Fruit fly (Drosophila melanogaster) whole organism, embryonic: ENCODE results near the gene Lipt2.

Experiments
- Antp ChIP-seq: fragments of 200-800 bp; sonication (Bioruptor generic); optimal IDR thresholded peaks from 3 replicates; lab custom pipeline; 2016; ENCODE audit warnings: missing biosample characterization, missing genetic modification characterization
- CG10147 ChIP-seq: fragments of 200-800 bp; sonication (Bioruptor generic); optimal IDR thresholded peaks from 2 replicates; lab custom pipeline; 2019; ENCODE audit warnings: missing biosample characterization, mild to moderate bottlenecking, missing genetic modification characterization, moderate library complexity
- CG10267 ChIP-seq: fragments of 200-800 bp; sonication (Bioruptor generic); optimal IDR thresholded peaks from 2 replicates; lab custom pipeline; 2018; ENCODE audit warnings: missing biosample characterization, mild to moderate bottlenecking, missing genetic modification characterization, moderate library complexity
- CG12071 ChIP-seq: fragments of 200-800 bp; sonication (Bioruptor generic); optimal IDR thresholded peaks from 3 replicates; lab custom pipeline; 2018; ENCODE audit warnings: missing biosample characterization, mild to moderate bottlenecking, missing genetic modification characterization
- CG12659 ChIP-seq: fragments of 200-800 bp; sonication (Bioruptor generic); optimal IDR thresholded peaks from 3 replicates; lab custom pipeline; 2017; ENCODE audit warnings: mild to moderate bottlenecking, missing biosample characterization, missing genetic modification reagents, missing genetic modification characterization
- CG13624 ChIP-seq: fragments of 200-800 bp; sonication (Bioruptor generic); optimal IDR thresholded peaks from 2 replicates; lab custom pipeline; 2016; ENCODE audit warnings: missing biosample characterization, missing genetic modification characterization
- CG14667 ChIP-seq: fragments of 200-800 bp; sonication (Bioruptor generic); IDR thresholded peaks from 2 replicates; pipeline ENCODE4 v1.3.6; 2022; ENCODE audit warnings: missing biosample characterization, missing genetic modification characterization
- CG15073 ChIP-seq: fragments of 200-800 bp; sonication (Bioruptor generic); optimal IDR thresholded peaks from 2 replicates; lab custom pipeline; 2016; ENCODE audit warnings: missing biosample characterization, missing genetic modification characterization
- CG15269 ChIP-seq: fragments of 200-800 bp; sonication (Bioruptor generic); optimal IDR thresholded peaks from 2 replicates; lab custom pipeline; 2018; ENCODE audit warnings: missing biosample characterization, mild to moderate bottlenecking, missing genetic modification characterization, moderate library complexity
- CG15601 ChIP-seq: fragments of 200-800 bp; sonication (Bioruptor generic); optimal IDR thresholded peaks from 3 replicates; lab custom pipeline; 2019; ENCODE audit warnings: missing biosample characterization, mild to moderate bottlenecking, missing genetic modification characterization, moderate library complexity
- CG16863 ChIP-seq: fragments of 200-800 bp; sonication (Bioruptor generic); optimal IDR thresholded peaks from 3 replicates; lab custom pipeline; 2016; ENCODE audit warnings: missing biosample characterization, missing genetic modification characterization
- CG17186 ChIP-seq: fragments of 200-800 bp; sonication (Bioruptor generic); optimal IDR thresholded peaks from 3 replicates; lab custom pipeline; 2017; ENCODE audit warnings: missing biosample characterization, missing genetic modification reagents, missing genetic modification characterization
- CG17612 ChIP-seq: fragments of 200-800 bp; sonication (Bioruptor generic); IDR thresholded peaks from 2 replicates; pipeline ENCODE4 v1.3.6; 2022; ENCODE audit warnings: missing biosample characterization, missing genetic modification characterization
- CG17802 ChIP-seq: fragments of 200-800 bp; sonication (Bioruptor generic); optimal IDR thresholded peaks from 2 replicates; lab custom pipeline; 2018; ENCODE audit warnings: missing biosample characterization, mild to moderate bottlenecking, missing genetic modification characterization, moderate library complexity
- CG18476 ChIP-seq: fragments of 200-800 bp; sonication (Bioruptor generic); optimal IDR thresholded peaks from 2 replicates; lab custom pipeline; 2016; ENCODE audit warnings: missing biosample characterization, mild to moderate bottlenecking, missing genetic modification characterization
- CG18599 ChIP-seq: fragments of 200-800 bp; sonication (Bioruptor generic); optimal IDR thresholded peaks from 3 replicates; lab custom pipeline; 2017; ENCODE audit warnings: missing biosample characterization, missing genetic modification characterization, mild to moderate bottlenecking, moderate library complexity, missing genetic modification reagents
- CG2712 ChIP-seq: fragments of 200-800 bp; optimal IDR thresholded peaks from 3 replicates; lab custom pipeline; 2019; ENCODE audit warnings: missing biosample characterization, mild to moderate bottlenecking, missing genetic modification characterization, moderate library complexity
- CG2875 ChIP-seq: fragments of 200-800 bp; sonication (Bioruptor generic); optimal IDR thresholded peaks from 2 replicates; lab custom pipeline; 2017; ENCODE audit warnings: missing biosample characterization, mild to moderate bottlenecking, missing genetic modification characterization, missing genetic modification reagents
- CG3838 ChIP-seq: fragments of 200-800 bp; sonication (Bioruptor generic); optimal IDR thresholded peaks from 3 replicates; lab custom pipeline; 2016; ENCODE audit warnings: missing biosample characterization, missing genetic modification characterization
- CG42726 ChIP-seq: fragments of 200-800 bp; sonication (Bioruptor generic); IDR thresholded peaks from 2 replicates; pipeline ENCODE4 v1.3.6; 2022; ENCODE audit warnings: missing biosample characterization, missing genetic modification characterization; ENCODE audit not compliant: partially characterized antibody
- CG4328 ChIP-seq: fragments of 200-800 bp; sonication (Bioruptor generic); optimal IDR thresholded peaks from 3 replicates; lab custom pipeline; 2017; ENCODE audit warnings: missing biosample characterization, missing genetic modification reagents, missing genetic modification characterization
- CG4404 ChIP-seq: fragments of 200-800 bp; sonication (Bioruptor generic); IDR thresholded peaks from 2 replicates; pipeline ENCODE4 v1.3.6; 2022; ENCODE audit warnings: missing biosample characterization, missing genetic modification characterization
- CG4730 ChIP-seq: fragments of 200-800 bp; sonication (Bioruptor generic); IDR thresholded peaks from 2 replicates; pipeline ENCODE4 v1.3.6; 2022; ENCODE audit warnings: missing biosample characterization, missing genetic modification characterization
- CG6765 ChIP-seq: fragments of 200-800 bp; sonication (Bioruptor generic); optimal IDR thresholded peaks from 3 replicates; lab custom pipeline; 2017; ENCODE audit warnings: missing biosample characterization, mild to moderate bottlenecking, missing genetic modification characterization
- CG6813 ChIP-seq: fragments of 200-800 bp; sonication (Bioruptor generic); optimal IDR thresholded peaks from 2 replicates; lab custom pipeline; 2017; ENCODE audit warnings: missing biosample characterization, missing genetic modification characterization, mild to moderate bottlenecking, moderate library complexity, missing genetic modification reagents
- CG7556 ChIP-seq: fragments of 200-800 bp; sonication (Bioruptor generic); optimal IDR thresholded peaks from 2 replicates; lab custom pipeline; 2017; ENCODE audit warnings: missing biosample characterization, mild to moderate bottlenecking, missing genetic modification characterization
- CG7839 ChIP-seq: fragments of 200-800 bp; sonication (Bioruptor generic); optimal IDR thresholded peaks from 3 replicates; lab custom pipeline; 2018; ENCODE audit warnings: missing biosample characterization, mild to moderate bottlenecking, missing genetic modification characterization, moderate library complexity
- CG8388 ChIP-seq: fragments of 200-800 bp; sonication (Bioruptor generic); optimal IDR thresholded peaks from 2 replicates; lab custom pipeline; 2019; ENCODE audit warnings: missing biosample characterization, mild to moderate bottlenecking, missing genetic modification characterization, moderate library complexity
- CG8765 ChIP-seq: fragments of 200-800 bp; sonication (Bioruptor generic); IDR thresholded peaks from 2 replicates; pipeline ENCODE4 v1.3.6; 2022; ENCODE audit warnings: missing biosample characterization, missing genetic modification characterization
- CG9215 ChIP-seq: fragments of 200-800 bp; sonication (Bioruptor generic); IDR thresholded peaks from 2 replicates; pipeline ENCODE4 v1.3.6; 2022; ENCODE audit warnings: missing biosample characterization, missing genetic modification characterization
- Dp ChIP-seq: fragments of 200-800 bp; sonication (Bioruptor generic); optimal IDR thresholded peaks from 2 replicates; lab custom pipeline; 2018; ENCODE audit warnings: missing biosample characterization, mild to moderate bottlenecking, missing genetic modification characterization, moderate library complexity
- Ets65A ChIP-seq: fragments of 200-800 bp; sonication (Bioruptor generic); peaks from one replicate; lab custom pipeline; 2016; ENCODE audit warnings: missing biosample characterization, missing genetic modification characterization
- Fer1 ChIP-seq: fragments of 200-800 bp; sonication (Bioruptor generic); optimal IDR thresholded peaks from 2 replicates; lab custom pipeline; 2017; ENCODE audit warnings: missing biosample characterization, mild to moderate bottlenecking, missing genetic modification characterization
- NC2α ChIP-seq: fragments of 200-800 bp; sonication (Bioruptor generic); optimal IDR thresholded peaks from 2 replicates; lab custom pipeline; 2016; ENCODE audit warnings: missing biosample characterization, missing genetic modification characterization
- Oli ChIP-seq: fragments of 200-800 bp; sonication (Bioruptor generic); optimal IDR thresholded peaks from 2 replicates; lab custom pipeline; 2018; ENCODE audit warnings: missing biosample characterization, mild to moderate bottlenecking, missing genetic modification characterization, moderate library complexity
- Ptx1 ChIP-seq: fragments of 200-800 bp; sonication (Bioruptor generic); IDR thresholded peaks from 2 replicates; pipeline ENCODE4 v1.3.6; 2022; ENCODE audit warnings: missing biosample characterization, missing genetic modification characterization
- Rx ChIP-seq: fragments of 200-800 bp; sonication (Bioruptor generic); IDR thresholded peaks from 2 replicates; pipeline ENCODE4 v1.3.6; 2022; ENCODE audit warnings: missing biosample characterization, missing genetic modification characterization
- ato ChIP-seq: fragments of 200-800 bp; sonication (Bioruptor generic); IDR thresholded peaks from 2 replicates; pipeline ENCODE4 v1.3.6; 2022; ENCODE audit warnings: missing biosample characterization, missing genetic modification characterization; ENCODE audit not compliant: partially characterized antibody
- cg ChIP-seq: fragments of 200-800 bp; sonication (Bioruptor generic); optimal IDR thresholded peaks from 3 replicates; lab custom pipeline; 2019; ENCODE audit warnings: missing biosample characterization, mild to moderate bottlenecking, missing genetic modification characterization, moderate library complexity
- chinmo ChIP-seq: fragments of 200-800 bp; sonication (Bioruptor generic); IDR thresholded peaks from 4 replicates; pipeline ENCODE4 v1.3.6; 2022; ENCODE audit warnings: missing biosample characterization, missing genetic modification characterization; ENCODE audit not compliant: partially characterized antibody
- gcm ChIP-seq: fragments of 200-800 bp; sonication (Bioruptor generic); optimal IDR thresholded peaks from 2 replicates; lab custom pipeline; 2019; ENCODE audit warnings: missing biosample characterization, mild to moderate bottlenecking, missing genetic modification characterization, moderate library complexity
- grau ChIP-seq: fragments of 200-800 bp; optimal IDR thresholded peaks from 3 replicates; lab custom pipeline; 2019; ENCODE audit warnings: missing biosample characterization, mild to moderate bottlenecking, missing genetic modification characterization, moderate library complexity
- hb ChIP-seq: fragments of 200-800 bp; sonication (Bioruptor generic); IDR thresholded peaks from 3 replicates; pipeline ENCODE4 v1.3.6; 2022; ENCODE audit warnings: missing biosample characterization, missing genetic modification characterization; ENCODE audit not compliant: partially characterized antibody
- hth ChIP-seq: fragments of >200 bp; optimal IDR thresholded peaks from 2 replicates; lab custom pipeline; 2017; ENCODE audit warnings: inconsistent platforms
- ken ChIP-seq: fragments of 200-800 bp; sonication (Bioruptor generic); IDR thresholded peaks from 3 replicates; pipeline ENCODE4 v1.3.6; 2022; ENCODE audit warnings: missing biosample characterization, missing genetic modification characterization
- lmd ChIP-seq: fragments of 200-800 bp; sonication (Bioruptor generic); IDR thresholded peaks from 2 replicates; pipeline ENCODE4 v1.3.6; 2022; ENCODE audit warnings: missing biosample characterization, missing genetic modification characterization
- lov ChIP-seq, 2 experiments: fragments of 200-800 bp in 1 of 2; fragments of >200 bp in 1 of 2; sonication (Bioruptor generic) in 1 of 2; IDR thresholded peaks in 1 of 2; optimal IDR thresholded peaks in 1 of 2; 2 replicates in 1 of 2; 3 replicates in 1 of 2; pipeline versions ENCODE4 v1.3.6 to Lab custom; 2017 to 2022; ENCODE audit warnings: missing biosample characterization in 1 of 2, missing genetic modification characterization in 1 of 2
- phol ChIP-seq: fragments of 200-800 bp; sonication (Bioruptor generic); optimal IDR thresholded peaks from 3 replicates; lab custom pipeline; 2018; ENCODE audit warnings: missing biosample characterization, mild to moderate bottlenecking, missing genetic modification characterization, moderate library complexity
- pnt ChIP-seq: fragments of 200-800 bp; sonication (Bioruptor generic); optimal IDR thresholded peaks from 3 replicates; lab custom pipeline; 2016; ENCODE audit warnings: missing biosample characterization, missing genetic modification characterization
- run ChIP-seq: fragments of 200-800 bp; sonication (Bioruptor generic); optimal IDR thresholded peaks from 3 replicates; lab custom pipeline; 2018; ENCODE audit warnings: missing biosample characterization, mild to moderate bottlenecking, missing genetic modification characterization
- trh ChIP-seq: fragments of 200-800 bp; sonication (Bioruptor generic); optimal IDR thresholded peaks from 2 replicates; lab custom pipeline; 2016; ENCODE audit warnings: missing biosample characterization, missing genetic modification characterization

Lipt2 gene

DNA sequence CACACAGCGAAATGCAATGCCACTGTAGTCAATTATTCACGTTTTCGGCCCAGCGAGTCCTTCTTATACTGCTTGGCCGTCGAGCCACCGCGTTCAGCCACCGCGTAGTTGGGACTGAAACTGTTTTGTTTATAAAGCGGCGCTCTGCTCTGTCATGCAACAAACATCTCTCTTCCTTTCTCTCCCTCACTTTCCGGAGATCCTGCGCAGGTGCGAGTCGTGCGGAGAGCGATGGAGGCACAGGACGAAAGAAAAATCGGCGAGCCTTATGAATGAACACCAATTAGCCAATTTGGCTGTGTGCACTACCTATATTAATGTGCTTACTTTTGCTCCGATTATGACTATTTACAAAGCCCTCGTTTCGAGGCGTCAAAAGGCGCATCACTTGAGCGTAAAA lies 17.6 kb downstream of the Lipt2 start, which contains the start of gene CG32944 (continued):
- TF ChIP-seq CG18599 (GFP tag; lab: Kevin White, UChicago) (no peak), CG17612 (no peak), CG18476 (GFP tag; lab: Kevin White, UChicago) (no peak), CG2875 (GFP tag; lab: Kevin White, UChicago) (no peak), ato (GFP tag; lab: Robert Waterston, UW) (no peak), CG4404 (GFP tag; lab: Robert Waterston, UW) (no peak), grau (tag; lab: Kevin White, UChicago) (no peak), NC2α (GFP tag; lab: Kevin White, UChicago) (no peak), Oli (tag; lab: Kevin White, UChicago) (no peak), CG7839 (tag; lab: Kevin White, UChicago) (no peak), run (tag; lab: Kevin White, UChicago) (no peak), hth (lab: Kevin White, UChicago) (no peak), Dp (no peak), CG7556 (GFP tag; lab: Kevin White, UChicago) (no peak), CG17802 (tag; lab: Kevin White, UChicago) (no peak), CG12071 (GFP tag; lab: Kevin White, UChicago) (no peak), Ptx1 (no peak), phol (tag; lab: Kevin White, UChicago) (no peak), CG3838 (no peak), Antp (GFP tag; lab: Kevin White, UChicago) (no peak), Fer1 (GFP tag; lab: Kevin White, UChicago) (no peak), Rx (GFP tag; lab: Robert Waterston, UW) (no peak), cg (peak; percentile 27), lov (optimal IDR thresholded peaks at IDR 0.05; lab: Kevin White, UChicago) (no peak), lov (GFP tag; IDR thresholded peaks at IDR 0.05; lab: Robert Waterston, UW) (no peak), CG8765 (no peak), CG10267 (tag; lab: Kevin White, UChicago) (no peak), CG8388 (GFP tag; lab: Kevin White, UChicago) (no peak), Ets65A (no peak), trh (GFP tag; lab: Kevin White, UChicago) (no peak), CG15073 (GFP tag; lab: Kevin White, UChicago) (no peak), CG10147 (GFP tag; lab: Kevin White, UChicago) (no peak), CG6765 (GFP tag; lab: Kevin White, UChicago) (no peak), CG42726 (GFP tag; lab: Robert Waterston, UW) (no peak), CG4730 (GFP tag; lab: Robert Waterston, UW) (no peak), CG15601 (tag; lab: Kevin White, UChicago) (no peak), CG6813 (no peak), hb (GFP tag; lab: Robert Waterston, UW) (no peak), CG13624 (no peak), chinmo (GFP tag; lab: Robert Waterston, UW) (0 out of 4 replicates have a peak, but pooled peaks have one; percentile 22), CG15269 (tag; lab: Kevin White, UChicago) (no peak), CG2712 (tag; lab: Kevin White, UChicago) (no peak), CG14667 (GFP tag; lab: Robert Waterston, UW) (no peak), ken (GFP tag; lab: Robert Waterston, UW) (no peak), CG16863 (GFP tag; lab: Kevin White, UChicago) (no peak), CG4328 (GFP tag; lab: Kevin White, UChicago) (no peak), gcm (GFP tag; lab: Kevin White, UChicago) (no peak), pnt (no peak), CG12659 (GFP tag; lab: Kevin White, UChicago) (no peak), lmd (GFP tag; lab: Robert Waterston, UW) (no peak), CG9215 (no peak), CG17186 (no peak)
